Worm (Caenorhabditis elegans): ENCODE data around the gene pfk-1.2.

pfk-1.2 gene

DNA sequence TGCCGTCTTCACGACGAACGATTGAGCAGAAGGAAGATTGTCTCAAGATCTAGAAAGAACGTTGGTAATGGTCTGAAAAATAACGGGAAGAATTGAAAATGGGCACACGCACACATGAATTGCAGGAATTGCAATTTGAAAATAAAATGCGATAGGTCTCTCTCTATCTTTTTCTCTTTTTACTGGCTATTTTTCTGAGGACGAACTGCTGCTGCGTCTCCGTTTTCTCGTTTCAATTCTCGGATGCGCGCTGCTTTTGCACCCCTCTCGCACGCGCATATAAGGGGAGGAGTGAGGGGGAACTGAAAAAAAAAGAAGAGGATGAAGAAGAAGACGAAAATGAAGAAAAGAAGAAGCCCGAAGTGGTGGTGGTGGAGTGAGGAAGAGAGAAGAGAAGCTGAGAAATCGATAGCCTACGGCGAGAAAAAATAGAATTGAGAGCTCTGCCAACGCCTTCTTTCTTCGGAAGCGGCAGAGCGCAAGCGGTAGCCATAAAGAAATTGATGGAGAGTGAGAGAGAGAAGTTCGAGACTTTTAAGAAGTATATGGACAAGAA lies 30.1 kb downstream of the pfk-1.2 start, which contains the start of gene rgef-1:
Gene rgef-1 (minus strand): TSS at position 51 of the 556 bp plus-strand sequence.
- no peak for TF ChIP-seq nhr-23 (tag; optimal IDR thresholded peaks at IDR 0.05)
- TF ChIP-seq jun-1 (tag; optimal IDR thresholded peaks at IDR 0.05), result no peak
- peak; percentile 43 for TF ChIP-seq lin-15B (tag; optimal IDR thresholded peaks at IDR 0.05)
- TF ChIP-seq snpc-4 (tag; optimal IDR thresholded peaks at IDR 0.05), result peak; percentile 24
- no peak for TF ChIP-seq eor-1 (tag; optimal IDR thresholded peaks at IDR 0.05)
- TF ChIP-seq ama-1 (optimal IDR thresholded peaks at IDR 0.05), result no peak
- no peak for TF ChIP-seq nhr-77 (tag; optimal IDR thresholded peaks at IDR 0.05)
- no peak for TF ChIP-seq ZK546.5 (tag; optimal IDR thresholded peaks at IDR 0.05)
- no peak for TF ChIP-seq fos-1 (tag; optimal IDR thresholded peaks at IDR 0.05)
- no peak for TF ChIP-seq ceh-9 (tag; optimal IDR thresholded peaks at IDR 0.05)
- peak; percentile 61 for TF ChIP-seq ceh-28 (tag; optimal IDR thresholded peaks at IDR 0.05)
- TF ChIP-seq lin-39 (tag; optimal IDR thresholded peaks at IDR 0.05), result peak; percentile 73
- TF ChIP-seq unc-62 (GFP tag; optimal IDR thresholded peaks at IDR 0.05), result peak; percentile 16
- no peak for TF ChIP-seq nhr-11 (tag; optimal IDR thresholded peaks at IDR 0.05)
- TF ChIP-seq nhr-25 (tag; optimal IDR thresholded peaks at IDR 0.05), result no peak
- peak; percentile 35 for TF ChIP-seq skn-1 (tag; optimal IDR thresholded peaks at IDR 0.05)
- TF ChIP-seq unc-39 (tag; optimal IDR thresholded peaks at IDR 0.05), result no peak
- peak; percentile 80 for TF ChIP-seq fkh-10 (GFP tag; optimal IDR thresholded peaks at IDR 0.05)
- no peak for TF ChIP-seq daf-12 (tag; optimal IDR thresholded peaks at IDR 0.05)
- no peak for TF ChIP-seq zag-1 (tag; optimal IDR thresholded peaks at IDR 0.05)
- TF ChIP-seq sea-2 (GFP tag; optimal IDR thresholded peaks at IDR 0.05), result peak; percentile 43
- no peak for TF ChIP-seq nhr-12 (tag; optimal IDR thresholded peaks at IDR 0.05)
- TF ChIP-seq pqm-1 (tag; optimal IDR thresholded peaks at IDR 0.05), result no peak
- no peak for TF ChIP-seq aly-2 (tag; optimal IDR thresholded peaks at IDR 0.05)
- peak; percentile 45 for TF ChIP-seq mdl-1 (tag; optimal IDR thresholded peaks at IDR 0.05)
- no peak for TF ChIP-seq elt-3 (tag; optimal IDR thresholded peaks at IDR 0.05)
- no peak for TF ChIP-seq egl-5 (tag; optimal IDR thresholded peaks at IDR 0.05)
- TF ChIP-seq tbx-2 (tag; optimal IDR thresholded peaks at IDR 0.05), result peak; percentile 33
- TF ChIP-seq ztf-11 (tag; optimal IDR thresholded peaks at IDR 0.05), result no peak
- TF ChIP-seq hmg-11 (tag; optimal IDR thresholded peaks at IDR 0.05), result peak; percentile 73
- no peak for TF ChIP-seq ceh-16 (tag; optimal IDR thresholded peaks at IDR 0.05)
- no peak for TF ChIP-seq nhr-43 (tag; optimal IDR thresholded peaks at IDR 0.05; ENCODE audit: poor library complexity, severe bottlenecking)
- peak; percentile 86 for TF ChIP-seq nfya-1 (tag; optimal IDR thresholded peaks at IDR 0.05; ENCODE audit: insufficient read depth)
- TF ChIP-seq nhr-237 (tag; optimal IDR thresholded peaks at IDR 0.05), result no peak
- TF ChIP-seq pha-4 (tag; optimal IDR thresholded peaks at IDR 0.05), result no peak

DNA sequence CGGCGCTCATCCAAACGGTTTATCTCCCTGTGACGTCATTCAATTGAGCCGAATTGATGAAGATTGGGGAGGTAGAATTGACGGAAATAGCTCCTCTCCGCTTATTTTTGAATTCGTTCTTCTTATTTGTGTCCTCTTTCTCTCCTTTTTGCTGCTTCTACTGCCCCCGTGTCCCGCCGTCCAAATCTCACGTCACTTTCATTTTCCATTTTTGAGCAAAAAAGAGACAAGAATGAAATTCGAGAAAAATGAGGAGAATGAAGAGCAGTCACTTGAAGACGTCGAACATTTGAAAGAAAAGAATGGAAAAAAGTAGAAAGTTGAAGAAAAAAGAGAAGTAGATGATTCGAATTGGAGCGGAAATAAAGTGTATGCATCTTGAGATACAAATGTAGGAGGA lies 32.0 kb downstream of the pfk-1.2 start:
- TF ChIP-seq skn-1 (tag; optimal IDR thresholded peaks at IDR 0.05), result no peak
- TF ChIP-seq fkh-10 (GFP tag; optimal IDR thresholded peaks at IDR 0.05), result peak; percentile 66
- TF ChIP-seq nfya-1 (tag; optimal IDR thresholded peaks at IDR 0.05; ENCODE audit: insufficient read depth), result peak; percentile 25
- no peak for TF ChIP-seq ceh-16 (tag; optimal IDR thresholded peaks at IDR 0.05)

DNA sequence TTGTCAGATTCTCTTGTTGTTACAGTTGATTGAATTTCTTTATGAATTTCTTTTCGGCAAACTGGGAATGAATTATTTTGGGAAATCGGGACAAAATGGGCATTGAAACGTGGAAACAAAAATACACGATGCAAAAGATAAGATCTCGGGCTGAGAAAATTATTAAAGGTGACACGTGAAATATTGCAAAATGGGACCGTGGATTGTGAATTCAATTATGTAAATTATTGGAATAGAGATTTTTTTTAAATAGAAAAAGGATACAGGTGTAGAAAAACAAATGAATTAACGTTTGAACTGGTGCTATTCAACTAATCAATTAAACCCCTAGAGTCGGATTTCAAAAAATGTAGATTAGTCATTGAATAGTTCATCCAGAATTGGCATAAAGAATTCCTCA lies 37.1 kb downstream of the pfk-1.2 start, which contains the start of gene F25B3.4:
Gene F25B3.4 (minus strand): TSS at position 101 of the 400 bp plus-strand sequence.
- TF ChIP-seq elt-3 (tag; optimal IDR thresholded peaks at IDR 0.05) (no peak), nhr-237 (tag; optimal IDR thresholded peaks at IDR 0.05) (no peak), ceh-9 (tag; optimal IDR thresholded peaks at IDR 0.05) (no peak), sea-2 (GFP tag; optimal IDR thresholded peaks at IDR 0.05) (no peak), snpc-4 (tag; optimal IDR thresholded peaks at IDR 0.05) (no peak), fos-1 (tag; optimal IDR thresholded peaks at IDR 0.05) (no peak)

DNA sequence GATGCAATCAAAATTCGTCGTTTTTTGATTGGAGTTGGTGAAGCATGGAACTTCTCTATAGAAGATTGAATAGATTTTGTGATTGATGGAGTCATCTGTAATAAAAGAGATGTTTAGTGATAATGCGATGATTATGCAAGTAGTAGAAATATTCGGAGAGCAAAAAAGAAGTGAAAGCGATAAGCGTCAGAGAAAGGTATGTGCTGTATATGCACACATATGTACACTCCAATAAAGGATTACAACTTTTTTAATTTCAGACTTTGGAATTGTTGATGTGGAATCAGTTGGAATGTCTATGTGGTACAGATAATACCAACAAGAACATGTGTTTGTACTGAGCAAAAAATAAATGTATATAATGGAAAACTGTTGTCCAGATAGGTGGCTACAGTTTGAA lies 38.6 kb downstream of the pfk-1.2 start, which contains the start of gene F25B3.5:
Gene F25B3.5 (minus strand): TSS at position 101 of the 400 bp plus-strand sequence.
- TF ChIP-seq zag-1 (tag; optimal IDR thresholded peaks at IDR 0.05) (no peak), elt-3 (tag; optimal IDR thresholded peaks at IDR 0.05) (no peak), lsy-12 (tag; optimal IDR thresholded peaks at IDR 0.05) (no peak), ztf-4 (tag; optimal IDR thresholded peaks at IDR 0.05) (no peak)
